ENCODE assay signal across 1 fruit fly cellular context in genomic region chr3L:3083329-3084083, dm6.
TF ChIP-seq lines count a peak whose summit lies in the region.

No protein-coding gene starts in this region.

TF ChIP-seq in whole organism, embryonic, 481 proteins besides CTCF, POLR2A, EP300 and RAD21 (continued from another document and continues in another):
- TF ChIP-seq toy (GFP tag; IDR thresholded peaks at IDR 0.05; lab: Robert Waterston, UW) = no peak; the same call in 1 of the 2 replicates
- peak; percentile 67 for TF ChIP-seq CG31365 (tag; optimal IDR thresholded peaks at IDR 0.05; lab: Kevin White, UChicago)
- peak; percentile 24 for TF ChIP-seq CG2712 (tag; optimal IDR thresholded peaks at IDR 0.05; lab: Kevin White, UChicago)
- peak; percentile 18 for TF ChIP-seq Nf-YC (tag; optimal IDR thresholded peaks at IDR 0.05; lab: Kevin White, UChicago)
- TF ChIP-seq klu (GFP tag; IDR thresholded peaks at IDR 0.05; lab: Robert Waterston, UW) = no peak
- TF ChIP-seq CG17568 (GFP tag; optimal IDR thresholded peaks at IDR 0.05; lab: Kevin White, UChicago) = peak; percentile 42
- TF ChIP-seq CG34422 (GFP tag; IDR thresholded peaks at IDR 0.05; lab: Robert Waterston, UW) = peak; percentile 36; the same call in 1 of the 3 replicates
- no peak for TF ChIP-seq CG15073 (GFP tag; optimal IDR thresholded peaks at IDR 0.05; lab: Kevin White, UChicago)
- TF ChIP-seq Lim3 (GFP tag; IDR thresholded peaks at IDR 0.05; lab: Robert Waterston, UW) = peak; percentile 43; the same call in 1 of the 2 replicates
- no peak for TF ChIP-seq tna (GFP tag; IDR thresholded peaks at IDR 0.05; lab: Robert Waterston, UW; ENCODE audit: partially characterized antibody)
- 0 out of 4 replicates have a peak, but pooled peaks have one; percentile 26 for TF ChIP-seq Dll (GFP tag; IDR thresholded peaks at IDR 0.05; lab: Robert Waterston, UW; ENCODE audit: partially characterized antibody)
- TF ChIP-seq gsb (GFP tag; IDR thresholded peaks at IDR 0.05; lab: Robert Waterston, UW) = no peak
- peak; percentile 46; the same call in 1 of the 2 replicates for TF ChIP-seq ttk (GFP tag; IDR thresholded peaks at IDR 0.05; lab: Robert Waterston, UW)
- peak; percentile 52; the same call in 1 of the 2 replicates for TF ChIP-seq CG17328 (GFP tag; IDR thresholded peaks at IDR 0.05; lab: Robert Waterston, UW)
- TF ChIP-seq CG18619 (GFP tag; optimal IDR thresholded peaks at IDR 0.05; lab: Kevin White, UChicago) = peak; percentile 15
- no peak for TF ChIP-seq croc (GFP tag; conservative IDR thresholded peaks at IDR 0.05; lab: Robert Waterston, UW)
- peak; percentile 75 for TF ChIP-seq ATbp (GFP tag; optimal IDR thresholded peaks at IDR 0.05; lab: Kevin White, UChicago)
- peak; percentile 84 for TF ChIP-seq Awh (GFP tag; IDR thresholded peaks at IDR 0.05; lab: Robert Waterston, UW)
- TF ChIP-seq lola (GFP tag; optimal IDR thresholded peaks at IDR 0.05; lab: Kevin White, UChicago) = peak in 1 of 3 experiments; percentile 30
- no peak for TF ChIP-seq Tbp (GFP tag; optimal IDR thresholded peaks at IDR 0.05; lab: Kevin White, UChicago)
- TF ChIP-seq CG10267 (tag; optimal IDR thresholded peaks at IDR 0.05; lab: Kevin White, UChicago) = peak; percentile 16
- TF ChIP-seq CG14860 (GFP tag; IDR thresholded peaks at IDR 0.05; lab: Robert Waterston, UW; ENCODE audit: partially characterized antibody) = no peak
- no peak for TF ChIP-seq slp2 (GFP tag; optimal IDR thresholded peaks at IDR 0.05; lab: Kevin White, UChicago)
- TF ChIP-seq CG6175 (GFP tag; IDR thresholded peaks at IDR 0.05; lab: Robert Waterston, UW) = no peak
- TF ChIP-seq Ets65A (GFP tag; lab: Kevin White, UChicago) = peak; percentile 1
- TF ChIP-seq kay (GFP tag; optimal IDR thresholded peaks at IDR 0.05; lab: Kevin White, UChicago) = peak; percentile 20
- TF ChIP-seq fru (optimal IDR thresholded peaks at IDR 0.05; lab: Kevin White, UChicago) = no peak
- TF ChIP-seq insv (GFP tag; optimal IDR thresholded peaks at IDR 0.05; lab: Kevin White, UChicago) = no peak
- no peak for TF ChIP-seq Ada2b (GFP tag; IDR thresholded peaks at IDR 0.05; lab: Robert Waterston, UW)
- peak; percentile 48; the same call in 1 of the 2 replicates for TF ChIP-seq E2f1 (GFP tag; IDR thresholded peaks at IDR 0.05; lab: Robert Waterston, UW)
- peak; percentile 66 for TF ChIP-seq Asciz (GFP tag; optimal IDR thresholded peaks at IDR 0.05; lab: Kevin White, UChicago)
- peak; percentile 54 for TF ChIP-seq dmrt11E (tag; optimal IDR thresholded peaks at IDR 0.05; lab: Kevin White, UChicago)
- no peak for TF ChIP-seq nmo (GFP tag; optimal IDR thresholded peaks at IDR 0.05; lab: Kevin White, UChicago)
- TF ChIP-seq CG15479 (GFP tag; optimal IDR thresholded peaks at IDR 0.05; lab: Kevin White, UChicago) = no peak
- no peak for TF ChIP-seq phol (tag; optimal IDR thresholded peaks at IDR 0.05; lab: Kevin White, UChicago)
- peak; percentile 100 for TF ChIP-seq exex (tag; optimal IDR thresholded peaks at IDR 0.05; lab: Kevin White, UChicago)
- TF ChIP-seq rib (GFP tag; IDR thresholded peaks at IDR 0.05; lab: Robert Waterston, UW) = peak; percentile 63
- TF ChIP-seq CG3407 (GFP tag; optimal IDR thresholded peaks at IDR 0.05; lab: Kevin White, UChicago) = peak; percentile 69
- TF ChIP-seq CG30431 (GFP tag; optimal IDR thresholded peaks at IDR 0.05; lab: Kevin White, UChicago) = peak; percentile 25
- no peak; the same call in 2 of the 3 replicates for TF ChIP-seq B-H1 (GFP tag; IDR thresholded peaks at IDR 0.05; lab: Robert Waterston, UW)
- TF ChIP-seq CG10959 (GFP tag; IDR thresholded peaks at IDR 0.05; lab: Robert Waterston, UW) = no peak
- peak; percentile 67 for TF ChIP-seq CG15514 (GFP tag; optimal IDR thresholded peaks at IDR 0.05; lab: Kevin White, UChicago)
- peak; percentile 24 for TF ChIP-seq CG8924 (tag; optimal IDR thresholded peaks at IDR 0.05; lab: Kevin White, UChicago)
- peak; percentile 45 for TF ChIP-seq CG32532 (GFP tag; IDR thresholded peaks at IDR 0.05; lab: Robert Waterston, UW)
- no peak for TF ChIP-seq Max (GFP tag; optimal IDR thresholded peaks at IDR 0.05; lab: Kevin White, UChicago)
- peak; percentile 95 for TF ChIP-seq lab (GFP tag; optimal IDR thresholded peaks at IDR 0.05; lab: Kevin White, UChicago)
- TF ChIP-seq z (GFP tag; IDR thresholded peaks at IDR 0.05; lab: Robert Waterston, UW) = peak; percentile 80
- TF ChIP-seq kah (GFP tag; optimal IDR thresholded peaks at IDR 0.05; lab: Kevin White, UChicago) = peak; percentile 22
- peak; percentile 46 for TF ChIP-seq Hmr (GFP tag; optimal IDR thresholded peaks at IDR 0.05; lab: Kevin White, UChicago)
- TF ChIP-seq gsb-n (tag; optimal IDR thresholded peaks at IDR 0.05; lab: Kevin White, UChicago) = peak; percentile 23
- TF ChIP-seq CG1602 (GFP tag; optimal IDR thresholded peaks at IDR 0.05; lab: Kevin White, UChicago) = no peak
- TF ChIP-seq Oli (tag; optimal IDR thresholded peaks at IDR 0.05; lab: Kevin White, UChicago) = no peak
- TF ChIP-seq CG11560 (tag; IDR thresholded peaks at IDR 0.05; lab: Robert Waterston, UW) = no peak
- TF ChIP-seq caup (GFP tag; optimal IDR thresholded peaks at IDR 0.05; lab: Kevin White, UChicago; ENCODE audit: severe bottlenecking) = peak; percentile 79
- no peak for TF ChIP-seq tgo (GFP tag; IDR thresholded peaks at IDR 0.05; lab: Robert Waterston, UW)
- TF ChIP-seq CG15011 (GFP tag; optimal IDR thresholded peaks at IDR 0.05; lab: Kevin White, UChicago) = peak; percentile 20
- no peak for TF ChIP-seq BEAF-32 (GFP tag; optimal IDR thresholded peaks at IDR 0.05; lab: Kevin White, UChicago)
- no peak for TF ChIP-seq CG10462 (GFP tag; optimal IDR thresholded peaks at IDR 0.05; lab: Kevin White, UChicago)
- TF ChIP-seq twi (tag; optimal IDR thresholded peaks at IDR 0.05; lab: Kevin White, UChicago) = no peak
- no peak for TF ChIP-seq Dek (tag; optimal IDR thresholded peaks at IDR 0.05; lab: Kevin White, UChicago)
- no peak for TF ChIP-seq fd102C (GFP tag; optimal IDR thresholded peaks at IDR 0.05; lab: Kevin White, UChicago)
- no peak for TF ChIP-seq gt (GFP tag; IDR thresholded peaks at IDR 0.05; lab: Robert Waterston, UW)
- peak; percentile 37 for TF ChIP-seq CG17385 (GFP tag; optimal IDR thresholded peaks at IDR 0.05; lab: Kevin White, UChicago)
- no peak for TF ChIP-seq MBD-R2 (GFP tag; IDR thresholded peaks at IDR 0.05; lab: Robert Waterston, UW)
- TF ChIP-seq Meics (GFP tag; optimal IDR thresholded peaks at IDR 0.05; lab: Kevin White, UChicago) = peak; percentile 28
- TF ChIP-seq btn (GFP tag; optimal IDR thresholded peaks at IDR 0.05; lab: Kevin White, UChicago) = no peak
- no peak for TF ChIP-seq MESR4 (GFP tag; optimal IDR thresholded peaks at IDR 0.05; lab: Kevin White, UChicago)
- 0 out of 2 replicates have a peak, but pooled peaks have one; percentile 50 for TF ChIP-seq CG16779 (GFP tag; IDR thresholded peaks at IDR 0.05; lab: Robert Waterston, UW)
- TF ChIP-seq HmgZ (tag; optimal IDR thresholded peaks at IDR 0.05; lab: Kevin White, UChicago) = peak; percentile 78
- TF ChIP-seq Bteb2 (GFP tag; optimal IDR thresholded peaks at IDR 0.05; lab: Kevin White, UChicago) = no peak
- TF ChIP-seq CrebB (tag; optimal IDR thresholded peaks at IDR 0.05; lab: Kevin White, UChicago) = peak; percentile 78
- TF ChIP-seq fd3F (GFP tag; optimal IDR thresholded peaks at IDR 0.05; lab: Kevin White, UChicago) = no peak
- TF ChIP-seq CG6689 (GFP tag; IDR thresholded peaks at IDR 0.05; lab: Robert Waterston, UW) = peak; percentile 54; the same call in 1 of the 2 replicates
- TF ChIP-seq CG32772 (GFP tag; IDR thresholded peaks at IDR 0.05; lab: Robert Waterston, UW) = no peak
- TF ChIP-seq zen2 (GFP tag; IDR thresholded peaks at IDR 0.05; lab: Robert Waterston, UW; ENCODE audit: partially characterized antibody) = no peak
- peak; percentile 33 for TF ChIP-seq CG10654 (GFP tag; optimal IDR thresholded peaks at IDR 0.05; lab: Kevin White, UChicago)
- peak; percentile 97 for TF ChIP-seq grn (GFP tag; optimal IDR thresholded peaks at IDR 0.05; lab: Kevin White, UChicago)
- TF ChIP-seq NFAT (GFP tag; IDR thresholded peaks at IDR 0.05; lab: Robert Waterston, UW) = peak; percentile 92
- TF ChIP-seq Kr (GFP tag; optimal IDR thresholded peaks at IDR 0.05; lab: Kevin White, UChicago) = peak; percentile 76
- TF ChIP-seq gcm2 (GFP tag; optimal IDR thresholded peaks at IDR 0.05; lab: Kevin White, UChicago) = no peak
- TF ChIP-seq CG6854 (GFP tag; optimal IDR thresholded peaks at IDR 0.05; lab: Kevin White, UChicago) = no peak
- no peak for TF ChIP-seq CG31388 (GFP tag; optimal IDR thresholded peaks at IDR 0.05; lab: Kevin White, UChicago)
- TF ChIP-seq CG5245 (GFP tag; optimal IDR thresholded peaks at IDR 0.05; lab: Kevin White, UChicago) = peak; percentile 58
- TF ChIP-seq Dip2 (GFP tag; IDR thresholded peaks at IDR 0.05; lab: Robert Waterston, UW) = no peak
- TF ChIP-seq lmd (GFP tag; IDR thresholded peaks at IDR 0.05; lab: Robert Waterston, UW) = no peak
- peak; percentile 69 for TF ChIP-seq CG5180 (GFP tag; optimal IDR thresholded peaks at IDR 0.05; lab: Kevin White, UChicago)
- peak; percentile 16 for TF ChIP-seq CG13296 (GFP tag; optimal IDR thresholded peaks at IDR 0.05; lab: Kevin White, UChicago)
- peak; percentile 7; the same call in 1 of the 2 replicates for TF ChIP-seq sens-2 (GFP tag; IDR thresholded peaks at IDR 0.05; lab: Robert Waterston, UW)
- no peak for TF ChIP-seq CG14965 (GFP tag; optimal IDR thresholded peaks at IDR 0.05; lab: Kevin White, UChicago; ENCODE audit: borderline replicate concordance)
- no peak; the same call in 1 of the 2 replicates for TF ChIP-seq bbx (GFP tag; IDR thresholded peaks at IDR 0.05; lab: Robert Waterston, UW; ENCODE audit: partially characterized antibody)
- peak; percentile 54 for TF ChIP-seq CG8359 (GFP tag; optimal IDR thresholded peaks at IDR 0.05; lab: Kevin White, UChicago; ENCODE audit: borderline replicate concordance)
- TF ChIP-seq nau (GFP tag; optimal IDR thresholded peaks at IDR 0.05; lab: Kevin White, UChicago) = peak; percentile 76
- TF ChIP-seq dimm (GFP tag; IDR thresholded peaks at IDR 0.05; lab: Robert Waterston, UW) = no peak
- TF ChIP-seq jigr1 (GFP tag; IDR thresholded peaks at IDR 0.05; lab: Robert Waterston, UW) = no peak
- TF ChIP-seq Ravus (GFP tag; IDR thresholded peaks at IDR 0.05; lab: Robert Waterston, UW) = no peak
- 0 out of 2 replicates have a peak, but pooled peaks have one; percentile 37 for TF ChIP-seq CG32767 (GFP tag; IDR thresholded peaks at IDR 0.05; lab: Robert Waterston, UW)
- no peak for TF ChIP-seq Chrac-16 (GFP tag; optimal IDR thresholded peaks at IDR 0.05; lab: Kevin White, UChicago)
- 0 out of 3 replicates have a peak, but pooled peaks have one; percentile 17 for TF ChIP-seq sr (GFP tag; IDR thresholded peaks at IDR 0.05; lab: Robert Waterston, UW)
- no peak for TF ChIP-seq CG3995 (GFP tag; optimal IDR thresholded peaks at IDR 0.05; lab: Kevin White, UChicago)
- no peak for TF ChIP-seq Hsf (GFP tag; optimal IDR thresholded peaks at IDR 0.05; lab: Kevin White, UChicago)
- peak in 1 of 2 experiments; percentile 59 for TF ChIP-seq crp (GFP tag; optimal IDR thresholded peaks at IDR 0.05; lab: Kevin White, UChicago)
- no peak for TF ChIP-seq zfh2 (GFP tag; optimal IDR thresholded peaks at IDR 0.05; lab: Kevin White, UChicago)
- 0 out of 2 replicates have a peak, but pooled peaks have one; percentile 7 for TF ChIP-seq CG42726 (GFP tag; IDR thresholded peaks at IDR 0.05; lab: Robert Waterston, UW; ENCODE audit: partially characterized antibody)
- peak; percentile 37 for TF ChIP-seq CG17359 (tag; optimal IDR thresholded peaks at IDR 0.05; lab: Kevin White, UChicago)
- TF ChIP-seq grau (tag; optimal IDR thresholded peaks at IDR 0.05; lab: Kevin White, UChicago) = peak; percentile 19
- TF ChIP-seq Scr (GFP tag; IDR thresholded peaks at IDR 0.05; lab: Robert Waterston, UW; ENCODE audit: partially characterized antibody) = no peak
- TF ChIP-seq CG12299 (tag; optimal IDR thresholded peaks at IDR 0.05; lab: Kevin White, UChicago) = peak; percentile 4
- TF ChIP-seq CG7357 (GFP tag; IDR thresholded peaks at IDR 0.05; lab: Robert Waterston, UW) = no peak
- peak; percentile 31 for TF ChIP-seq CG9609 (GFP tag; optimal IDR thresholded peaks at IDR 0.05; lab: Kevin White, UChicago)
- TF ChIP-seq CG14014 (GFP tag; IDR thresholded peaks at IDR 0.05; lab: Robert Waterston, UW) = peak; percentile 14; the same call in 1 of the 2 replicates
- no peak for TF ChIP-seq pb (GFP tag; optimal IDR thresholded peaks at IDR 0.05; lab: Kevin White, UChicago)
- no peak for TF ChIP-seq so (GFP tag; IDR thresholded peaks at IDR 0.05; lab: Robert Waterston, UW)
- no peak for TF ChIP-seq vfl (GFP tag; optimal IDR thresholded peaks at IDR 0.05; lab: Kevin White, UChicago)
- TF ChIP-seq CG13775 (GFP tag; optimal IDR thresholded peaks at IDR 0.05; lab: Kevin White, UChicago) = peak; percentile 3
- no peak for TF ChIP-seq CG12155 (GFP tag; optimal IDR thresholded peaks at IDR 0.05; lab: Kevin White, UChicago)
- TF ChIP-seq ro (GFP tag; IDR thresholded peaks at IDR 0.05; lab: Robert Waterston, UW) = no peak
- TF ChIP-seq unc-4 (GFP tag; IDR thresholded peaks at IDR 0.05; lab: Robert Waterston, UW; ENCODE audit: partially characterized antibody) = no peak
- TF ChIP-seq Hand (GFP tag; optimal IDR thresholded peaks at IDR 0.05; lab: Kevin White, UChicago) = peak; percentile 39
- TF ChIP-seq crc (GFP tag; optimal IDR thresholded peaks at IDR 0.05; lab: Kevin White, UChicago) = no peak
- TF ChIP-seq CG9215 (GFP tag; IDR thresholded peaks at IDR 0.05; lab: Robert Waterston, UW) = no peak
- TF ChIP-seq CG4404 (GFP tag; IDR thresholded peaks at IDR 0.05; lab: Robert Waterston, UW) = no peak
- no peak for TF ChIP-seq CG8478 (optimal IDR thresholded peaks at IDR 0.05; lab: Kevin White, UChicago)
- no peak for TF ChIP-seq Xbp1 (GFP tag; optimal IDR thresholded peaks at IDR 0.05; lab: Kevin White, UChicago)
- peak; percentile 8 for TF ChIP-seq CG12219 (GFP tag; optimal IDR thresholded peaks at IDR 0.05; lab: Kevin White, UChicago)
- no peak for TF ChIP-seq CG7271 (tag; optimal IDR thresholded peaks at IDR 0.05; lab: Kevin White, UChicago)
- no peak for TF ChIP-seq mam (GFP tag; optimal IDR thresholded peaks at IDR 0.05; lab: Kevin White, UChicago)
- peak; percentile 78 for TF ChIP-seq fd64A (GFP tag; optimal IDR thresholded peaks at IDR 0.05; lab: Kevin White, UChicago)
- TF ChIP-seq scrt (GFP tag; optimal IDR thresholded peaks at IDR 0.05; lab: Kevin White, UChicago) = peak; percentile 28
- TF ChIP-seq da (GFP tag; optimal IDR thresholded peaks at IDR 0.05; lab: Kevin White, UChicago) = no peak
- no peak for TF ChIP-seq luna (GFP tag; optimal IDR thresholded peaks at IDR 0.05; lab: Kevin White, UChicago)
- TF ChIP-seq CG7839 (tag; optimal IDR thresholded peaks at IDR 0.05; lab: Kevin White, UChicago) = no peak
- no peak for TF ChIP-seq CG12391 (tag; optimal IDR thresholded peaks at IDR 0.05; lab: Kevin White, UChicago)
